Worm (Caenorhabditis elegans) whole organism, L1 larva: ENCODE data around the gene K05B2.4.

Experiments used
- egl-27 ChIP-seq, 2 experiments: fragments of 150-350 bp in 1 of 2; sonication (generic microtip); optimal IDR thresholded peaks; 3 replicates each; lab custom pipeline; 2017 to 2018; ENCODE audit warnings: missing biosample characterization in 2 of 2, missing genetic modification characterization in 2 of 2, missing genetic modification reagents in 2 of 2
- lir-3 ChIP-seq: sonication (generic microtip); optimal IDR thresholded peaks from 2 replicates; lab custom pipeline; 2016; ENCODE audit warnings: mild to moderate bottlenecking, missing genetic modification characterization, moderate library complexity, missing compliant biosample characterization; ENCODE audit not compliant: poor library complexity
- mep-1 ChIP-seq: fragments of 150-350 bp; optimal IDR thresholded peaks from 2 replicates; lab custom pipeline; 2014; ENCODE audit warnings: missing biosample characterization, missing genetic modification characterization
- nhr-11 ChIP-seq: fragments of 150-350 bp; optimal IDR thresholded peaks from 2 replicates; lab custom pipeline; 2014; ENCODE audit warnings: missing biosample characterization, missing genetic modification characterization
- tbx-2 ChIP-seq: sonication (generic microtip); optimal IDR thresholded peaks from 2 replicates; lab custom pipeline; 2016; ENCODE audit warnings: missing genetic modification characterization, missing compliant biosample characterization

DNA sequence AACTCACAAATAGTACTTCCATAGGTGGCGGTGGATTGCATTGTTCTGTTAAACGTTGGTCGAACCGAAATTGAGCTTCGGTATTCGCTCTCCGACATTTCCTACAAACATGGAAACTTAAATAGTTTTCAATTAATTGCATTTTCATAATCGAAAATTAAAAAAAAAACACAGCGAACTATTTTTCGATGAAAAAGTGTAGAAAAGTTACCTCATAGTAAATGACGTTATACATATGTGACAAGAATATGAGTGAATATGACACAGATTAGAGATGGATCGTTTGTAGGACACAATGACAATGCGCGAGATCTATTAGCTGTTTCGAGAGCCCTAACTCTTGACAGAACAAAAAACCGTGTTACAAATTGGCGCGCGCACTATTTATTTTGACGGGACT is 4.9 kb downstream of the K05B2.4 start, which contains the start of gene ifa-4:
- TF ChIP-seq lir-3 (tag; lab: Kevin White, UChicago) (no peak), mep-1 (no peak), egl-27 (tag; optimal IDR thresholded peaks at IDR 0.05; lab: Kevin White, UChicago) (no peak), tbx-2 (tag; lab: Kevin White, UChicago) (no peak), nhr-11 (tag; lab: Kevin White, UChicago) (no peak)
